Worm (Caenorhabditis elegans) whole organism, young adult: ENCODE results near the gene got-1.2.

ENCODE experiments used
- B0019.2 ChIP-seq: fragments of 200-800 bp; sonication (Bioruptor generic); conservative IDR thresholded peaks from 2 replicates; pipeline ENCODE4 v1.3.6; 2022; ENCODE audit warnings: missing genetic modification reagents, missing genetic modification characterization, missing compliant biosample characterization
- B0336.3 ChIP-seq: fragments of 200-800 bp; sonication (Bioruptor generic); IDR thresholded peaks from 2 replicates; pipeline ENCODE4 v1.3.6; 2022; ENCODE audit warnings: missing genetic modification characterization, missing compliant biosample characterization
- C06A6.2 ChIP-seq: fragments of 200-800 bp; sonication (Bioruptor generic); conservative IDR thresholded peaks from 2 replicates; pipeline ENCODE4 v1.3.6; 2022; ENCODE audit warnings: missing genetic modification characterization, missing compliant biosample characterization
- F10E7.11 ChIP-seq: sonication (generic microtip); optimal IDR thresholded peaks from 2 replicates; lab custom pipeline; 2017; ENCODE audit warnings: mild to moderate bottlenecking, missing genetic modification characterization, moderate library complexity, missing compliant biosample characterization
- F22D6.2 ChIP-seq: sonication (generic microtip); optimal IDR thresholded peaks from 2 replicates; lab custom pipeline; 2016; ENCODE audit warnings: mild to moderate bottlenecking, missing genetic modification characterization, missing compliant biosample characterization
- F39B2.1 ChIP-seq: fragments of 200-800 bp; sonication (Bioruptor generic); IDR thresholded peaks from 2 replicates; pipeline ENCODE4 v1.3.6; 2022; ENCODE audit warnings: missing genetic modification reagents, missing genetic modification characterization, missing compliant biosample characterization
- K11D2.4 ChIP-seq: fragments of 200-800 bp; sonication (Bioruptor generic); IDR thresholded peaks from 2 replicates; pipeline ENCODE4 v1.3.6; 2022; ENCODE audit warnings: missing genetic modification reagents, missing genetic modification characterization, missing compliant biosample characterization
- Y79H2A.3 ChIP-seq: fragments of 200-800 bp; sonication (Bioruptor generic); conservative IDR thresholded peaks from 2 replicates; pipeline ENCODE4 v1.3.6; 2022; ENCODE audit warnings: missing genetic modification reagents, missing genetic modification characterization, missing compliant biosample characterization
- Y95B8A.8 ChIP-seq: fragments of 200-800 bp; sonication (Bioruptor generic); IDR thresholded peaks from 2 replicates; pipeline ENCODE4 v1.3.6; 2022; ENCODE audit warnings: missing genetic modification reagents, missing genetic modification characterization, missing compliant biosample characterization
- ZK185.1 ChIP-seq: sonication (generic microtip); optimal IDR thresholded peaks from 2 replicates; lab custom pipeline; 2016; ENCODE audit warnings: mild to moderate bottlenecking, missing genetic modification characterization, missing compliant biosample characterization; ENCODE audit not compliant: poor library complexity, severe bottlenecking
- akir-1 ChIP-seq: fragments of 200-800 bp; sonication (Bioruptor generic); optimal IDR thresholded peaks from 2 replicates; lab custom pipeline; 2018; ENCODE audit warnings: mild to moderate bottlenecking, missing genetic modification characterization, moderate library complexity, missing compliant biosample characterization
- bed-2 ChIP-seq: fragments of 200-800 bp; sonication (Bioruptor generic); IDR thresholded peaks from 2 replicates; pipeline ENCODE4 v1.3.6; 2022; ENCODE audit warnings: missing genetic modification reagents, missing genetic modification characterization, missing compliant biosample characterization
- ccch-3 ChIP-seq: fragments of 200-800 bp; sonication (Bioruptor generic); optimal IDR thresholded peaks from 2 replicates; lab custom pipeline; 2018; ENCODE audit warnings: mild to moderate bottlenecking, missing genetic modification characterization, missing compliant biosample characterization
- ceh-27 ChIP-seq: fragments of 200-800 bp; sonication (Bioruptor generic); optimal IDR thresholded peaks from 2 replicates; lab custom pipeline; 2018; ENCODE audit warnings: mild to moderate bottlenecking, missing genetic modification characterization, moderate library complexity, missing compliant biosample characterization
- dox-1 ChIP-seq: fragments of 200-800 bp; sonication (Bioruptor generic); IDR thresholded peaks from 2 replicates; pipeline ENCODE4 v1.3.6; 2022; ENCODE audit warnings: missing genetic modification reagents, missing genetic modification characterization, missing compliant biosample characterization
- efl-1 ChIP-seq: fragments of 150-350 bp; optimal IDR thresholded peaks from 2 replicates; lab custom pipeline; 2014; ENCODE audit warnings: missing biosample characterization, missing genetic modification reagents, missing genetic modification characterization
- egl-18 ChIP-seq: fragments of 200-800 bp; sonication (Bioruptor generic); IDR thresholded peaks from 2 replicates; pipeline ENCODE4 v1.3.6; 2022; ENCODE audit warnings: missing genetic modification reagents, missing genetic modification characterization, missing compliant biosample characterization
- fkh-3 ChIP-seq: sonication (generic microtip); optimal IDR thresholded peaks from 2 replicates; lab custom pipeline; 2016; ENCODE audit warnings: mild to moderate bottlenecking, missing genetic modification characterization, missing compliant biosample characterization
- gei-17 ChIP-seq: fragments of 200-800 bp; sonication (Bioruptor generic); optimal IDR thresholded peaks from 2 replicates; lab custom pipeline; 2018; ENCODE audit warnings: mild to moderate bottlenecking, missing genetic modification characterization, missing compliant biosample characterization
- him-1 ChIP-seq: sonication (generic microtip); optimal IDR thresholded peaks from 2 replicates; lab custom pipeline; 2016; ENCODE audit warnings: missing genotype, missing genetic modification reagents, missing genetic modification characterization, missing compliant biosample characterization
- hlh-12 ChIP-seq: sonication (generic microtip); optimal IDR thresholded peaks from 2 replicates; lab custom pipeline; 2016; ENCODE audit warnings: missing genetic modification characterization, missing compliant biosample characterization
- let-526 ChIP-seq: fragments of 200-800 bp; sonication (Bioruptor generic); IDR thresholded peaks from 2 replicates; pipeline ENCODE4 v1.3.6; 2022; ENCODE audit warnings: missing genetic modification reagents, missing genetic modification characterization, missing compliant biosample characterization
- madf-8 ChIP-seq: fragments of 200-800 bp; sonication (Bioruptor generic); conservative IDR thresholded peaks from 2 replicates; pipeline ENCODE4 v1.3.6; 2022; ENCODE audit warnings: missing genetic modification reagents, missing genetic modification characterization, missing compliant biosample characterization
- mes-4 ChIP-seq: sonication (generic microtip); optimal IDR thresholded peaks from 2 replicates; lab custom pipeline; 2016; ENCODE audit warnings: missing genotype, missing genetic modification characterization, missing compliant biosample characterization
- nfya-1 ChIP-seq: sonication (generic microtip); optimal IDR thresholded peaks from 2 replicates; lab custom pipeline; 2017; ENCODE audit warnings: antibody characterized with exemption, missing compliant biosample characterization, missing genetic modification characterization, borderline replicate concordance; ENCODE audit not compliant: insufficient read depth
- nhr-80 ChIP-seq: sonication (generic microtip); optimal IDR thresholded peaks from 2 replicates; lab custom pipeline; 2016; ENCODE audit warnings: missing genetic modification characterization, missing compliant biosample characterization
- pha-4 ChIP-seq: fragments of 150-350 bp; sonication (generic microtip); optimal IDR thresholded peaks from 2 replicates; lab custom pipeline; 2014; ENCODE audit warnings: missing biosample characterization, missing genetic modification reagents, missing genetic modification characterization
- rec-8 ChIP-seq, 2 experiments: sonication (generic microtip); optimal IDR thresholded peaks; 2 replicates each; lab custom pipeline; 2016; ENCODE audit warnings: mild to moderate bottlenecking in 2 of 2, missing genetic modification characterization in 2 of 2, missing genetic modification reagents in 2 of 2, missing genotype in 2 of 2, missing biosample characterization in 1 of 2, missing compliant biosample characterization in 1 of 2, moderate library complexity in 1 of 2
- rpc-1 ChIP-seq, 2 experiments: fragments of 150-350 bp in 1 of 2; sonication (generic microtip) in 1 of 2; optimal IDR thresholded peaks; 2 replicates each; lab custom pipeline; 2014 to 2018; ENCODE audit warnings: missing biosample characterization in 1 of 2, missing genetic modification characterization in 1 of 2, missing genetic modification reagents in 1 of 2, missing genotype in 1 of 2
- sea-2 ChIP-seq: fragments of 200-800 bp; sonication (Bioruptor generic); IDR thresholded peaks from 2 replicates; pipeline ENCODE4 v1.3.6; 2022; ENCODE audit warnings: missing genetic modification characterization, missing compliant biosample characterization
- snpc-1.1 ChIP-seq: sonication (generic microtip); optimal IDR thresholded peaks from 2 replicates; lab custom pipeline; 2017; ENCODE audit warnings: missing genetic modification characterization, mild to moderate bottlenecking, missing compliant biosample characterization, antibody characterized with exemption, moderate library complexity, missing genotype, missing genetic modification reagents; ENCODE audit not compliant: insufficient read depth
- snpc-1.3 ChIP-seq: sonication (generic microtip); optimal IDR thresholded peaks from 2 replicates; lab custom pipeline; 2017; ENCODE audit warnings: missing genetic modification characterization, mild to moderate bottlenecking, missing compliant biosample characterization, antibody characterized with exemption, moderate library complexity, missing genotype, missing genetic modification reagents; ENCODE audit not compliant: insufficient read depth
- snpc-4 ChIP-seq, 5 experiments: fragments of 150-350 bp in 1 of 5; sonication (generic microtip) in 4 of 5; optimal IDR thresholded peaks; 2 replicates each; lab custom pipeline; 2014 to 2018; ENCODE audit warnings: missing genetic modification characterization in 5 of 5, missing biosample characterization in 3 of 5, antibody characterized with exemption in 2 of 5, mild to moderate bottlenecking in 2 of 5, missing compliant biosample characterization in 2 of 5, missing genotype in 2 of 5, moderate library complexity in 2 of 5, missing genetic modification reagents in 1 of 5
- unc-130 ChIP-seq: sonication (generic microtip); optimal IDR thresholded peaks from 2 replicates; lab custom pipeline; 2016; ENCODE audit warnings: missing genetic modification reagents, missing genetic modification characterization, missing compliant biosample characterization
- zfh-2 ChIP-seq: fragments of 200-800 bp; sonication (Bioruptor generic); conservative IDR thresholded peaks from 2 replicates; pipeline ENCODE4 v1.3.6; 2022; ENCODE audit warnings: missing genetic modification reagents, missing genetic modification characterization, missing compliant biosample characterization

Gene got-1.2

DNA sequence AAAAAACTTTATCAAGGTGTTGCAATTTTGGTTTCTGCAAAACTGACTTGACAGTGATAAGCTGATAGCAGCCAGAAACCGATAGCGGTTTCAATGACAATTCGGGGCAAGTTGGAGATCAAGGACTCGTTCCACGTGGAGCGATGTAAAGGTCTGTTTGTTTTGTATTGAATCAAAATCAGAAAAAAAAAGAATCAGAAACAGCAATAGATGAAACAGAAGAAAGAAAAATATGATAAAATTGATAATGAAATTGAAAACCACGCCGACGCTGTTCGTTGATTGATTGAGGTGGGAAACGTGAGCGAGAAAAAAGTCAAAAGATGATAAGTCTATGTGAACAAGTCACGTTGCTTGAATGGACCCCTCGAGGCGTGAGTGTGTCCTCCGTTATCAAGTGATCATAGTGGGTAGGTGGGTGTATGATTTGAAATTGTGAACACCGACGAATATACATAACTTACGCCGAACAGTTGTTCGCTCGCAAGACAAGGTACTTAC is 17.5 kb downstream of the got-1.2 start (continued):
- TF ChIP-seq F10E7.11 (tag; lab: Kevin White, UChicago): no peak
- no peak for TF ChIP-seq F22D6.2 (tag; lab: Kevin White, UChicago)
- TF ChIP-seq, all 124 proteins: peak for 8

- peak; percentile 46 for TF ChIP-seq nhr-80
- TF ChIP-seq ccch-3 (GFP tag; lab: Kevin White, UChicago): no peak
Measured at ce11 chrX:16773421-16773820, 19.5 kb downstream of the got-1.2 start.

- TF ChIP-seq ceh-27 (GFP tag; lab: Kevin White, UChicago): peak; percentile 66
- no peak for TF ChIP-seq egl-18 (GFP tag; lab: Robert Waterston, UW)
Measured at ce11 chrX:16772112-16772731, 20.7 kb downstream of the got-1.2 start.

- TF ChIP-seq unc-130 (GFP tag; lab: Kevin White, UChicago) (no peak), snpc-4 (GFP tag; optimal IDR thresholded peaks at IDR 0.05; lab: Kevin White, UChicago) (no peak), snpc-4 (tag; optimal IDR thresholded peaks at IDR 0.05; lab: Kevin White, UChicago) (no peak), efl-1 (GFP tag; lab: Kevin White, UChicago) (no peak), akir-1 (no peak), mes-4 (tag; lab: Kevin White, UChicago) (no peak), sea-2 (GFP tag; lab: Robert Waterston, UW) (no peak), B0019.2 (GFP tag; lab: Robert Waterston, UW) (no peak), dox-1 (0 out of 2 replicates have a peak, but pooled peaks have one; percentile 28), K11D2.4 (0 out of 2 replicates have a peak, but pooled peaks have one; percentile 25), rpc-1 (optimal IDR thresholded peaks at IDR 0.05; lab: Kevin White, UChicago) (no peak), rpc-1 (tag; optimal IDR thresholded peaks at IDR 0.05; lab: Kevin White, UChicago) (no peak), bed-2 (no peak), Y79H2A.3 (GFP tag; lab: Robert Waterston, UW) (no peak), gei-17 (GFP tag; lab: Kevin White, UChicago) (no peak), him-1 (tag; lab: Kevin White, UChicago) (no peak), Y95B8A.8 (GFP tag; lab: Robert Waterston, UW) (0 out of 2 replicates have a peak, but pooled peaks have one; percentile 29), rec-8 (tag; optimal IDR thresholded peaks at IDR 0.05; lab: Kevin White, UChicago) (no peak), C06A6.2 (no peak), snpc-1.1 (tag; lab: Kevin White, UChicago) (no peak), pha-4 (tag; lab: Kevin White, UChicago) (no peak), zfh-2 (peak; percentile 44; the same call in 1 of the 2 replicates), nfya-1 (tag; lab: Kevin White, UChicago) (no peak), F39B2.1 (GFP tag; lab: Robert Waterston, UW) (no peak), hlh-12 (tag; lab: Kevin White, UChicago) (no peak), madf-8 (no peak), let-526 (GFP tag; lab: Robert Waterston, UW) (no peak), snpc-1.3 (tag; lab: Kevin White, UChicago) (no peak), B0336.3 (GFP tag; lab: Robert Waterston, UW) (no peak), ZK185.1 (tag; lab: Kevin White, UChicago) (no peak), fkh-3 (no peak)
Measured at ce11 chrX:16770919-16771318, 22.0 kb downstream of the got-1.2 start.
